Fruit fly (Drosophila melanogaster) whole organism, prepupa: ENCODE data around the gene Syt12.

Experiments
- Blimp-1 ChIP-seq: fragments of 200-800 bp; sonication (Bioruptor generic); optimal IDR thresholded peaks from 3 replicates; lab custom pipeline; 2017; ENCODE audit warnings: missing biosample characterization, missing genetic modification characterization, mild to moderate bottlenecking, moderate library complexity, missing genetic modification reagents
- CG10669 ChIP-seq: fragments of 200-800 bp; sonication (Bioruptor generic); optimal IDR thresholded peaks from 3 replicates; lab custom pipeline; 2018; ENCODE audit warnings: missing biosample characterization, mild to moderate bottlenecking, missing genetic modification characterization, moderate library complexity
- CG11294 ChIP-seq: fragments of 200-800 bp; sonication (Bioruptor generic); IDR thresholded peaks from 2 replicates; pipeline ENCODE4 v1.3.6; 2022; ENCODE audit warnings: missing biosample characterization, missing genetic modification characterization
- CG15336 ChIP-seq: fragments of 200-800 bp; sonication (Bioruptor generic); IDR thresholded peaks from 2 replicates; pipeline ENCODE4 v1.3.6; 2022; ENCODE audit warnings: missing biosample characterization, missing genetic modification characterization
- CG1621 ChIP-seq: fragments of 200-800 bp; sonication (Bioruptor generic); optimal IDR thresholded peaks from 3 replicates; lab custom pipeline; 2018; ENCODE audit warnings: missing biosample characterization, mild to moderate bottlenecking, missing genetic modification characterization
- CG16779 ChIP-seq: fragments of 200-800 bp; sonication (Bioruptor generic); optimal IDR thresholded peaks from 3 replicates; lab custom pipeline; 2017; ENCODE audit warnings: missing biosample characterization, mild to moderate bottlenecking, missing genetic modification characterization
- CG3032 ChIP-seq: fragments of 200-800 bp; optimal IDR thresholded peaks from 2 replicates; lab custom pipeline; 2019; ENCODE audit warnings: missing biosample characterization, mild to moderate bottlenecking, missing genetic modification characterization, moderate library complexity
- CG31627 ChIP-seq: fragments of 200-800 bp; sonication (Bioruptor generic); optimal IDR thresholded peaks from 3 replicates; lab custom pipeline; 2016; ENCODE audit warnings: missing biosample characterization, missing genetic modification characterization
- CG34406 ChIP-seq: fragments of 200-800 bp; sonication (Bioruptor generic); optimal IDR thresholded peaks from 3 replicates; lab custom pipeline; 2016; ENCODE audit warnings: missing biosample characterization, missing genetic modification characterization
- CG3919 ChIP-seq: fragments of 200-800 bp; sonication (Bioruptor generic); optimal IDR thresholded peaks from 3 replicates; lab custom pipeline; 2016; ENCODE audit warnings: missing biosample characterization, missing genetic modification characterization
- CG4318 ChIP-seq: fragments of 200-800 bp; sonication (Bioruptor generic); optimal IDR thresholded peaks from 3 replicates; lab custom pipeline; 2017; ENCODE audit warnings: missing biosample characterization, mild to moderate bottlenecking, missing genetic modification characterization
- CG6163 ChIP-seq: fragments of 200-800 bp; sonication (Bioruptor generic); IDR thresholded peaks from 3 replicates; pipeline ENCODE4 v1.3.6; 2022; ENCODE audit warnings: missing biosample characterization, missing genetic modification characterization
- CG6276 ChIP-seq: fragments of 200-800 bp; sonication (Bioruptor generic); optimal IDR thresholded peaks from 2 replicates; lab custom pipeline; 2017; ENCODE audit warnings: missing biosample characterization, mild to moderate bottlenecking, missing genetic modification characterization
- CG6792 ChIP-seq: fragments of 200-800 bp; sonication (Bioruptor generic); optimal IDR thresholded peaks from 3 replicates; lab custom pipeline; 2016; ENCODE audit warnings: missing biosample characterization, missing genetic modification characterization
- CG6808 ChIP-seq: fragments of 200-800 bp; sonication (Bioruptor generic); optimal IDR thresholded peaks from 3 replicates; lab custom pipeline; 2017; ENCODE audit warnings: missing biosample characterization, missing genetic modification characterization, mild to moderate bottlenecking, moderate library complexity, missing genetic modification reagents
- CG6854 ChIP-seq: fragments of 200-800 bp; sonication (Bioruptor generic); optimal IDR thresholded peaks from 2 replicates; lab custom pipeline; 2017; ENCODE audit warnings: missing biosample characterization, mild to moderate bottlenecking, missing genetic modification characterization
- CG8119 ChIP-seq: fragments of 200-800 bp; sonication (Bioruptor generic); IDR thresholded peaks from 3 replicates; pipeline ENCODE4 v1.3.6; 2022; ENCODE audit warnings: missing biosample characterization, missing genetic modification characterization
- CG8319 ChIP-seq: fragments of 200-800 bp; sonication (Bioruptor generic); optimal IDR thresholded peaks from 3 replicates; lab custom pipeline; 2016; ENCODE audit warnings: missing biosample characterization, missing genetic modification characterization
- Eip75B ChIP-seq: fragments of 200-800 bp; sonication (Bioruptor generic); optimal IDR thresholded peaks from 3 replicates; lab custom pipeline; 2016; ENCODE audit warnings: missing biosample characterization, missing genetic modification characterization
- Eip93F ChIP-seq: fragments of 200-800 bp; sonication (Bioruptor generic); optimal IDR thresholded peaks from 2 replicates; lab custom pipeline; 2016; ENCODE audit warnings: missing biosample characterization, mild to moderate bottlenecking, missing genetic modification characterization
- Ets21C ChIP-seq: fragments of 200-800 bp; sonication (Bioruptor generic); optimal IDR thresholded peaks from 3 replicates; lab custom pipeline; 2016; ENCODE audit warnings: missing biosample characterization, missing genetic modification characterization
- Ets96B ChIP-seq: fragments of 200-800 bp; optimal IDR thresholded peaks from 2 replicates; lab custom pipeline; 2019; ENCODE audit warnings: missing biosample characterization, mild to moderate bottlenecking, missing genetic modification characterization, moderate library complexity
- Gug ChIP-seq: fragments of 200-800 bp; sonication (Bioruptor generic); IDR thresholded peaks from 2 replicates; pipeline ENCODE4 v1.3.6; 2022; ENCODE audit warnings: missing biosample characterization, missing genetic modification characterization
- Hr38 ChIP-seq: sonication (Bioruptor generic); optimal IDR thresholded peaks from 2 replicates; lab custom pipeline; 2016; ENCODE audit warnings: missing biosample characterization, missing genetic modification characterization
- Hr39 ChIP-seq: fragments of 200-800 bp; sonication (Bioruptor generic); optimal IDR thresholded peaks from 2 replicates; lab custom pipeline; 2016; ENCODE audit warnings: missing biosample characterization, missing genetic modification characterization
- Lpt ChIP-seq: fragments of 200-800 bp; sonication (Bioruptor generic); optimal IDR thresholded peaks from 3 replicates; lab custom pipeline; 2016; ENCODE audit warnings: missing biosample characterization, missing genetic modification characterization
- Met ChIP-seq: fragments of 200-800 bp; sonication (Bioruptor generic); optimal IDR thresholded peaks from 3 replicates; lab custom pipeline; 2016; ENCODE audit warnings: missing biosample characterization, missing genetic modification characterization
- OdsH ChIP-seq: fragments of 200-800 bp; sonication (Bioruptor generic); optimal IDR thresholded peaks from 3 replicates; lab custom pipeline; 2016; ENCODE audit warnings: missing biosample characterization, missing genetic modification characterization
- Sox102F ChIP-seq: fragments of 200-800 bp; sonication (Bioruptor generic); optimal IDR thresholded peaks from 2 replicates; lab custom pipeline; 2016; ENCODE audit warnings: missing biosample characterization, mild to moderate bottlenecking, missing genetic modification characterization
- achi ChIP-seq: fragments of 200-800 bp; sonication (Bioruptor generic); optimal IDR thresholded peaks from 3 replicates; lab custom pipeline; 2016; ENCODE audit warnings: missing biosample characterization, missing genetic modification characterization
- acj6 ChIP-seq: fragments of 200-800 bp; sonication (Bioruptor generic); optimal IDR thresholded peaks from 3 replicates; lab custom pipeline; 2016; ENCODE audit warnings: missing biosample characterization, missing genetic modification characterization
- cyc ChIP-seq: fragments of 200-800 bp; sonication (Bioruptor generic); optimal IDR thresholded peaks from 3 replicates; lab custom pipeline; 2016; ENCODE audit warnings: missing biosample characterization, missing genetic modification characterization
- dac ChIP-seq: fragments of 200-800 bp; sonication (Bioruptor generic); optimal IDR thresholded peaks from 2 replicates; lab custom pipeline; 2017; ENCODE audit warnings: missing biosample characterization, mild to moderate bottlenecking, missing genetic modification characterization
- dsx ChIP-seq: fragments of 200-800 bp; optimal IDR thresholded peaks from 3 replicates; lab custom pipeline; 2019; ENCODE audit warnings: missing biosample characterization, mild to moderate bottlenecking, missing genetic modification characterization, moderate library complexity; ENCODE audit not compliant: poor library complexity, severe bottlenecking
- esn ChIP-seq: fragments of 200-800 bp; sonication (Bioruptor generic); optimal IDR thresholded peaks from 2 replicates; lab custom pipeline; 2016; ENCODE audit warnings: missing biosample characterization, mild to moderate bottlenecking, missing genetic modification characterization, moderate library complexity
- fd85E ChIP-seq: fragments of 200-800 bp; sonication (Bioruptor generic); optimal IDR thresholded peaks from 3 replicates; lab custom pipeline; 2016; ENCODE audit warnings: missing biosample characterization, missing genetic modification characterization
- fkh ChIP-seq: fragments of 200-800 bp; sonication (Bioruptor generic); optimal IDR thresholded peaks from 3 replicates; lab custom pipeline; 2017; ENCODE audit warnings: missing biosample characterization, mild to moderate bottlenecking, missing genetic modification characterization, moderate library complexity
- pdm3 ChIP-seq: fragments of 200-800 bp; sonication (Bioruptor generic); optimal IDR thresholded peaks from 3 replicates; lab custom pipeline; 2016; ENCODE audit warnings: missing biosample characterization, missing genetic modification characterization
- salr ChIP-seq, 2 experiments: fragments of 200-800 bp; sonication (Bioruptor generic); optimal IDR thresholded peaks; 3 replicates each; lab custom pipeline; 2016 to 2018; ENCODE audit warnings: missing biosample characterization in 2 of 2, missing genetic modification characterization in 2 of 2, mild to moderate bottlenecking in 1 of 2
- ss ChIP-seq, 2 experiments: fragments of 200-800 bp; sonication (Bioruptor generic); optimal IDR thresholded peaks; 2 replicates in 1 of 2; 3 replicates in 1 of 2; lab custom pipeline; 2017 to 2018; ENCODE audit warnings: mild to moderate bottlenecking in 2 of 2, missing biosample characterization in 2 of 2, missing genetic modification characterization in 2 of 2, moderate library complexity in 1 of 2
- svp ChIP-seq: fragments of 200-800 bp; sonication (Bioruptor generic); peaks from one replicate; lab custom pipeline; 2016; ENCODE audit warnings: missing biosample characterization, missing genetic modification characterization
- topi ChIP-seq: fragments of 200-800 bp; sonication (Bioruptor generic); optimal IDR thresholded peaks from 3 replicates; lab custom pipeline; 2016; ENCODE audit warnings: missing biosample characterization, missing genetic modification characterization
- vri ChIP-seq: fragments of 200-800 bp; sonication (Bioruptor generic); optimal IDR thresholded peaks from 3 replicates; lab custom pipeline; 2016; ENCODE audit warnings: missing biosample characterization, mild to moderate bottlenecking, missing genetic modification characterization

The Syt12 gene

DNA sequence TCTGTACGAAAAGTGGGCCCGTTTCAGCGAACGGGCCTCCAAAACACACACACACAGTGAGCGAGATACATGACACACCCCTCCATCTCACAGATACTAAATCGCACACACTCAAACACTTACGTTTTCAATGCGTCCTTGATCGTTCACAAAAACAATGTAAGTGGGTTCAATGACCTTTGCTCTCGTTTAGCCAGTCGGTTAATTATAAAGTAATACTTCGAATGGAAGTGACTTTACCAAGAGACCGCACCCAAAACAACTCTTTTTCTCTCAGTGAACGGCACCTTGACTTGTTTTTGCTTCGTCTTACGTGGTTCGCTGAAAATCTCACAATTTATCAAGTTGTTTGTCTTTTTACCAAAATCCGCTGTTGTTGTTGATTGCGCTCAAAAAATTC lies 35.3 kb downstream of the Syt12 start (continued):
- TF ChIP-seq Sox102F (GFP tag; lab: Kevin White, UChicago) (peak; percentile 58), CG11294 (GFP tag; lab: Robert Waterston, UW) (no peak), ss (GFP tag; optimal IDR thresholded peaks at IDR 0.05; lab: Kevin White, UChicago) (no peak), fd85E (no peak), Ets96B (tag; lab: Kevin White, UChicago) (no peak), CG6854 (GFP tag; lab: Kevin White, UChicago) (peak; percentile 21), CG15336 (GFP tag; lab: Robert Waterston, UW) (0 out of 2 replicates have a peak, but pooled peaks have one; percentile 29), fkh (GFP tag; lab: Kevin White, UChicago) (no peak), salr (GFP tag; optimal IDR thresholded peaks at IDR 0.05; lab: Kevin White, UChicago) (no peak), CG3919 (no peak), CG3032 (tag; lab: Kevin White, UChicago) (no peak), svp (GFP tag; lab: Kevin White, UChicago) (peak; percentile 80), dac (GFP tag; lab: Kevin White, UChicago) (no peak), CG1621 (tag; lab: Kevin White, UChicago) (no peak), CG34406 (peak; percentile 35), OdsH (GFP tag; lab: Kevin White, UChicago) (peak; percentile 48), Gug (GFP tag; lab: Robert Waterston, UW) (0 out of 2 replicates have a peak, but pooled peaks have one; percentile 16), Eip93F (GFP tag; lab: Kevin White, UChicago) (no peak), Met (peak; percentile 59), achi (GFP tag; lab: Kevin White, UChicago) (no peak), Eip75B (GFP tag; lab: Kevin White, UChicago) (peak; percentile 37), CG8319 (GFP tag; lab: Kevin White, UChicago) (no peak), acj6 (GFP tag; lab: Kevin White, UChicago) (peak; percentile 19), CG6276 (GFP tag; lab: Kevin White, UChicago) (no peak), CG16779 (tag; lab: Kevin White, UChicago) (no peak), esn (GFP tag; lab: Kevin White, UChicago) (peak; percentile 63), Ets21C (GFP tag; lab: Kevin White, UChicago) (peak; percentile 12), topi (GFP tag; lab: Kevin White, UChicago) (peak; percentile 50), CG4318 (GFP tag; lab: Kevin White, UChicago) (no peak), cyc (GFP tag; lab: Kevin White, UChicago) (peak; percentile 22), CG10669 (no peak), Hr38 (no peak), dsx (peak; percentile 59), Hr39 (peak; percentile 49), CG6792 (no peak), CG6808 (GFP tag; lab: Kevin White, UChicago) (no peak), pdm3 (GFP tag; lab: Kevin White, UChicago) (peak; percentile 16), CG31627 (GFP tag; lab: Kevin White, UChicago) (peak; percentile 31)

DNA sequence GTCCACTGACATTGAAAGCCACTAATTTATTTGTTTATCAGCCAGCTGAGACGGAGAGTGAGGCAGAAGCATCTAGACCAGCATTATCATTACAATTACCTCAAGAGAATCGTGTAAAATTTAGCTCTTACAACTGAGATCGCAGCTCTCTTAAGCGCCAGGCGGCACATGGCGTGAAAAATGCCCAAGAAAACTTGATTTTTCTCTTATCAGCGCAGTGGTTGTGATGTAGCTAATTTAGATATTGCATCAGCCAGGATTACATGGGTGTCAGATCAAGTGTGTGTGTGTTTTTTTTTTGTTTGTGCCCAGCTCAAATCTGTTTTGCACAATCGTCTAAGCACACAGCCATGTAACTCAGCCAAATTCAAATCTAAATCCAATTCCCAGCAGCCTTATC lies 36.0 kb downstream of the Syt12 start:
- peak; percentile 5 for TF ChIP-seq fkh (GFP tag; lab: Kevin White, UChicago)
- no peak for TF ChIP-seq CG15336 (GFP tag; lab: Robert Waterston, UW)
- no peak for TF ChIP-seq CG3919
- no peak for TF ChIP-seq topi (GFP tag; lab: Kevin White, UChicago)
- TF ChIP-seq CG8119 (GFP tag; lab: Robert Waterston, UW): no peak
- TF ChIP-seq Gug (GFP tag; lab: Robert Waterston, UW): no peak
- no peak for TF ChIP-seq Hr38
- no peak for TF ChIP-seq Lpt (GFP tag; lab: Kevin White, UChicago)
- TF ChIP-seq vri (GFP tag; lab: Kevin White, UChicago): no peak
- TF ChIP-seq dsx: no peak
- TF ChIP-seq CG6163: 0 out of 3 replicates have a peak, but pooled peaks have one; percentile 10
- TF ChIP-seq Blimp-1: no peak
- TF ChIP-seq, all 60 proteins: peak for 2
